Fruit fly (Drosophila melanogaster) whole organism, embryonic: Measurements from ENCODE around the gene Pss.

Experiments used
- ATbp ChIP-seq: fragments of 200-800 bp; sonication (Bioruptor generic); optimal IDR thresholded peaks from 2 replicates; lab custom pipeline; 2017; ENCODE audit warnings: missing biosample characterization, mild to moderate bottlenecking, missing genetic modification characterization, missing genetic modification reagents
- Ada2b ChIP-seq: fragments of 200-800 bp; sonication (Bioruptor generic); IDR thresholded peaks from 2 replicates; pipeline ENCODE4 v1.3.6; 2022; ENCODE audit warnings: missing biosample characterization, missing genetic modification characterization
- CG10274 ChIP-seq: fragments of 200-800 bp; sonication (Bioruptor generic); optimal IDR thresholded peaks from 3 replicates; lab custom pipeline; 2017; ENCODE audit warnings: missing biosample characterization, mild to moderate bottlenecking, missing genetic modification characterization
- CG10979 ChIP-seq: fragments of 200-800 bp; sonication (Bioruptor generic); optimal IDR thresholded peaks from 2 replicates; lab custom pipeline; 2018; ENCODE audit warnings: missing biosample characterization, mild to moderate bottlenecking, missing genetic modification characterization, moderate library complexity
- CG12391 ChIP-seq: fragments of 200-800 bp; sonication (Bioruptor generic); optimal IDR thresholded peaks from 3 replicates; lab custom pipeline; 2018; ENCODE audit warnings: missing biosample characterization, mild to moderate bottlenecking, missing genetic modification characterization, moderate library complexity
- CG12659 ChIP-seq: fragments of 200-800 bp; sonication (Bioruptor generic); optimal IDR thresholded peaks from 3 replicates; lab custom pipeline; 2017; ENCODE audit warnings: mild to moderate bottlenecking, missing biosample characterization, missing genetic modification reagents, missing genetic modification characterization
- CG14710 ChIP-seq: fragments of 200-800 bp; sonication (Bioruptor generic); optimal IDR thresholded peaks from 3 replicates; lab custom pipeline; 2019; ENCODE audit warnings: missing biosample characterization, mild to moderate bottlenecking, missing genetic modification characterization, moderate library complexity
- CG14860 ChIP-seq: fragments of 200-800 bp; sonication (Bioruptor generic); IDR thresholded peaks from 3 replicates; pipeline ENCODE4 v1.3.6; 2022; ENCODE audit warnings: missing biosample characterization, missing genetic modification characterization; ENCODE audit not compliant: partially characterized antibody
- CG15269 ChIP-seq: fragments of 200-800 bp; sonication (Bioruptor generic); optimal IDR thresholded peaks from 2 replicates; lab custom pipeline; 2018; ENCODE audit warnings: missing biosample characterization, mild to moderate bottlenecking, missing genetic modification characterization, moderate library complexity
- CG16815 ChIP-seq: fragments of 200-800 bp; sonication (Bioruptor generic); optimal IDR thresholded peaks from 3 replicates; lab custom pipeline; 2017; ENCODE audit warnings: missing biosample characterization, mild to moderate bottlenecking, missing genetic modification characterization
- CG17359 ChIP-seq: fragments of 200-800 bp; sonication (Bioruptor generic); optimal IDR thresholded peaks from 3 replicates; lab custom pipeline; 2018; ENCODE audit warnings: missing biosample characterization, mild to moderate bottlenecking, missing genetic modification characterization, moderate library complexity
- CG18262 ChIP-seq: fragments of 200-800 bp; optimal IDR thresholded peaks from 3 replicates; lab custom pipeline; 2019; ENCODE audit warnings: missing biosample characterization, mild to moderate bottlenecking, missing genetic modification characterization, moderate library complexity
- CG2120 ChIP-seq: fragments of 200-800 bp; sonication (Bioruptor generic); optimal IDR thresholded peaks from 3 replicates; lab custom pipeline; 2016; ENCODE audit warnings: missing biosample characterization, missing genetic modification characterization
- CG2712 ChIP-seq: fragments of 200-800 bp; optimal IDR thresholded peaks from 3 replicates; lab custom pipeline; 2019; ENCODE audit warnings: missing biosample characterization, mild to moderate bottlenecking, missing genetic modification characterization, moderate library complexity
- CG30431 ChIP-seq: fragments of 200-800 bp; sonication (Bioruptor generic); optimal IDR thresholded peaks from 2 replicates; lab custom pipeline; 2017; ENCODE audit warnings: missing biosample characterization, missing genetic modification characterization
- CG3281 ChIP-seq: fragments of 200-800 bp; sonication (Bioruptor generic); optimal IDR thresholded peaks from 3 replicates; lab custom pipeline; 2017; ENCODE audit warnings: missing biosample characterization, mild to moderate bottlenecking, missing genetic modification characterization
- CG6254 ChIP-seq: fragments of 200-800 bp; sonication (Bioruptor generic); optimal IDR thresholded peaks from 3 replicates; lab custom pipeline; 2017; ENCODE audit warnings: mild to moderate bottlenecking, missing biosample characterization, missing genetic modification reagents, missing genetic modification characterization
- CG9876 ChIP-seq: fragments of 200-800 bp; sonication (Bioruptor generic); optimal IDR thresholded peaks from 2 replicates; lab custom pipeline; 2016; ENCODE audit warnings: missing biosample characterization, missing genetic modification characterization
- Dbx ChIP-seq: fragments of 200-800 bp; sonication (Bioruptor generic); IDR thresholded peaks from 3 replicates; pipeline ENCODE4 v1.3.6; 2022; ENCODE audit warnings: missing biosample characterization, missing genetic modification characterization
- E2f1 ChIP-seq: fragments of 200-800 bp; sonication (Bioruptor generic); IDR thresholded peaks from 2 replicates; pipeline ENCODE4 v1.3.6; 2022; ENCODE audit warnings: missing biosample characterization, missing genetic modification characterization
- Ets65A ChIP-seq: fragments of 200-800 bp; sonication (Bioruptor generic); peaks from one replicate; lab custom pipeline; 2016; ENCODE audit warnings: missing biosample characterization, missing genetic modification characterization
- Lhr ChIP-seq: fragments of 200-800 bp; sonication (Bioruptor generic); optimal IDR thresholded peaks from 3 replicates; lab custom pipeline; 2017; ENCODE audit warnings: mild to moderate bottlenecking, missing biosample characterization, missing genetic modification reagents, missing genetic modification characterization
- Lim3 ChIP-seq: fragments of 200-800 bp; sonication (Bioruptor generic); IDR thresholded peaks from 2 replicates; pipeline ENCODE4 v1.3.6; 2022; ENCODE audit warnings: missing biosample characterization, missing genetic modification characterization
- MBD-R2 ChIP-seq: fragments of 200-800 bp; sonication (Bioruptor generic); IDR thresholded peaks from 2 replicates; pipeline ENCODE4 v1.3.6; 2022; ENCODE audit warnings: missing biosample characterization, missing genetic modification characterization
- Mrtf ChIP-seq: fragments of 200-800 bp; sonication (Bioruptor generic); IDR thresholded peaks from 3 replicates; pipeline ENCODE4 v1.3.6; 2022; ENCODE audit warnings: missing biosample characterization, missing genetic modification characterization
- Nf-YB ChIP-seq: fragments of 200-800 bp; sonication (Bioruptor generic); optimal IDR thresholded peaks from 3 replicates; lab custom pipeline; 2019; ENCODE audit warnings: missing biosample characterization, mild to moderate bottlenecking, missing genetic modification characterization, moderate library complexity
- Six4 ChIP-seq: fragments of 200-800 bp; sonication (Bioruptor generic); optimal IDR thresholded peaks from 2 replicates; lab custom pipeline; 2016; ENCODE audit warnings: missing biosample characterization, missing genetic modification characterization
- Trl ChIP-seq, 3 experiments: fragments of >200 bp in 2 of 3; fragments of 200-800 bp in 1 of 3; sonication (Bioruptor generic) in 1 of 3; optimal IDR thresholded peaks; 2 replicates in 1 of 3; 3 replicates in 2 of 3; lab custom pipeline; 2016 to 2017; ENCODE audit warnings: missing biosample characterization in 1 of 3, missing genetic modification characterization in 1 of 3
- ac ChIP-seq: fragments of 200-800 bp; sonication (Bioruptor generic); optimal IDR thresholded peaks from 3 replicates; lab custom pipeline; 2017; ENCODE audit warnings: missing biosample characterization, mild to moderate bottlenecking, missing genetic modification characterization
- ara ChIP-seq: fragments of 200-800 bp; sonication (Bioruptor generic); IDR thresholded peaks from 2 replicates; pipeline ENCODE4 v1.3.6; 2022; ENCODE audit warnings: missing biosample characterization, missing genetic modification characterization
- cg ChIP-seq: fragments of 200-800 bp; sonication (Bioruptor generic); optimal IDR thresholded peaks from 3 replicates; lab custom pipeline; 2019; ENCODE audit warnings: missing biosample characterization, mild to moderate bottlenecking, missing genetic modification characterization, moderate library complexity
- chn ChIP-seq: fragments of 200-800 bp; sonication (Bioruptor generic); optimal IDR thresholded peaks from 2 replicates; lab custom pipeline; 2016; ENCODE audit warnings: missing biosample characterization, missing genetic modification characterization
- corto ChIP-seq: fragments of 200-800 bp; sonication (Bioruptor generic); optimal IDR thresholded peaks from 2 replicates; lab custom pipeline; 2016; ENCODE audit warnings: missing biosample characterization, mild to moderate bottlenecking, missing genetic modification characterization, moderate library complexity
- fd96Cb ChIP-seq: fragments of 200-800 bp; sonication (Bioruptor generic); optimal IDR thresholded peaks from 2 replicates; lab custom pipeline; 2018; ENCODE audit warnings: missing biosample characterization, mild to moderate bottlenecking, missing genetic modification characterization, moderate library complexity
- fru ChIP-seq: fragments of >200 bp; optimal IDR thresholded peaks from 2 replicates; lab custom pipeline; 2017
- ftz-f1 ChIP-seq: fragments of 200-800 bp; sonication (Bioruptor generic); optimal IDR thresholded peaks from 2 replicates; lab custom pipeline; 2016; ENCODE audit warnings: missing biosample characterization, missing genetic modification characterization
- gem ChIP-seq: fragments of 200-800 bp; sonication (Bioruptor generic); optimal IDR thresholded peaks from 2 replicates; lab custom pipeline; 2019; ENCODE audit warnings: missing biosample characterization, mild to moderate bottlenecking, missing genetic modification characterization, moderate library complexity
- gro ChIP-seq: fragments of 200-800 bp; sonication (Bioruptor generic); optimal IDR thresholded peaks from 2 replicates; lab custom pipeline; 2016; ENCODE audit warnings: missing biosample characterization, missing genetic modification characterization
- lola ChIP-seq, 3 experiments: fragments of >200 bp in 2 of 3; fragments of 200-800 bp in 1 of 3; sonication (Bioruptor generic) in 1 of 3; optimal IDR thresholded peaks; 2 replicates each; lab custom pipeline; 2017 to 2019; ENCODE audit warnings: missing biosample characterization in 3 of 3, missing genetic modification characterization in 3 of 3, mild to moderate bottlenecking in 1 of 3, moderate library complexity in 1 of 3
- mam ChIP-seq: fragments of 200-800 bp; sonication (Bioruptor generic); optimal IDR thresholded peaks from 3 replicates; lab custom pipeline; 2016; ENCODE audit warnings: missing biosample characterization, missing genetic modification characterization
- oc ChIP-seq: fragments of 200-800 bp; sonication (Bioruptor generic); optimal IDR thresholded peaks from 2 replicates; lab custom pipeline; 2018; ENCODE audit warnings: missing biosample characterization, mild to moderate bottlenecking, missing genetic modification characterization, moderate library complexity
- pb ChIP-seq: fragments of 200-800 bp; sonication (Bioruptor generic); optimal IDR thresholded peaks from 3 replicates; lab custom pipeline; 2016; ENCODE audit warnings: missing biosample characterization, missing genetic modification characterization
- row ChIP-seq: fragments of 200-800 bp; sonication (Bioruptor generic); IDR thresholded peaks from 3 replicates; pipeline ENCODE4 v1.3.6; 2022; ENCODE audit warnings: missing biosample characterization, missing genetic modification characterization
- sd ChIP-seq: fragments of 200-800 bp; sonication (Bioruptor generic); optimal IDR thresholded peaks from 3 replicates; lab custom pipeline; 2018; ENCODE audit warnings: missing biosample characterization, mild to moderate bottlenecking, missing genetic modification characterization, moderate library complexity
- sens ChIP-seq: fragments of 200-800 bp; sonication (Bioruptor generic); peaks from one replicate; lab custom pipeline; 2016; ENCODE audit warnings: missing biosample characterization, missing genetic modification characterization
- sim ChIP-seq: fragments of 200-800 bp; sonication (Bioruptor generic); IDR thresholded peaks from 2 replicates; pipeline ENCODE4 v1.3.6; 2022; ENCODE audit warnings: missing biosample characterization, missing genetic modification characterization
- sisA ChIP-seq: fragments of 200-800 bp; sonication (Bioruptor generic); IDR thresholded peaks from 2 replicates; pipeline ENCODE4 v1.3.6; 2022; ENCODE audit warnings: missing biosample characterization, missing genetic modification characterization
- tap ChIP-seq: fragments of 200-800 bp; optimal IDR thresholded peaks from 3 replicates; lab custom pipeline; 2019; ENCODE audit warnings: missing biosample characterization, mild to moderate bottlenecking, missing genetic modification characterization, moderate library complexity
- ttk ChIP-seq: fragments of 200-800 bp; sonication (Bioruptor generic); IDR thresholded peaks from 2 replicates; pipeline ENCODE4 v2.1.2; 2022; ENCODE audit warnings: missing biosample characterization, missing genetic modification characterization
- usp ChIP-seq: fragments of >200 bp; optimal IDR thresholded peaks from 2 replicates; lab custom pipeline; 2017; ENCODE audit warnings: missing biosample characterization, missing genetic modification characterization
- wdn ChIP-seq: fragments of 200-800 bp; sonication (Bioruptor generic); IDR thresholded peaks from 2 replicates; pipeline ENCODE4 v1.3.6; 2022; ENCODE audit warnings: missing biosample characterization, missing genetic modification characterization
- zfh1 ChIP-seq: fragments of 200-800 bp; sonication (Bioruptor generic); IDR thresholded peaks from 3 replicates; pipeline ENCODE4 v1.3.6; 2022; ENCODE audit warnings: missing biosample characterization, missing genetic modification characterization

Pss gene

DNA sequence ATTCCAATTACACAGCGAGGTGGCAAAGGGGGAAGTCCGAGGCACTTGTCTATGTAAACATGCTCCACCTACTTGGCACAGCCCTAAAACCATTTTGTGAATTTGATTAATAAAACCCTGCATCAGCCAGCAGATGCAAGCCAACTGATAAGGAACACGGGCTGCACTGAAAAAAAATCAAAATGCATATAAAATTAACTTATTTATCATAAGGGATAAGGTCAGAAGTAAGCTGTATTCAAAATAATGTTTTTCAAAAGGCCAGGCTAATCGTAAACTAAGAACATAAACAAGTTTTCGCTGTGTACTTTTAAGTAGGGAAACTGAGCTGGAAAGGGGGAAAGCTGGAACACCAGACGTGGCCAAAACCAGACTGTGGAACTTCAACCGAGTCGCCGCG is 25.9 kb upstream of the Pss start:
- no peak for TF ChIP-seq Six4 (GFP tag; lab: Kevin White, UChicago)
- TF ChIP-seq CG14860 (GFP tag; lab: Robert Waterston, UW): no peak
- no peak for TF ChIP-seq sim (GFP tag; lab: Robert Waterston, UW)
- TF ChIP-seq fd96Cb: peak; percentile 25
- TF ChIP-seq ATbp (GFP tag; lab: Kevin White, UChicago): peak; percentile 42
- no peak for TF ChIP-seq Trl (optimal IDR thresholded peaks at IDR 0.05; lab: Kevin White, UChicago)
- TF ChIP-seq Trl (GFP tag; optimal IDR thresholded peaks at IDR 0.05; lab: Kevin White, UChicago): peak; percentile 25
- TF ChIP-seq Ets65A (GFP tag; lab: Kevin White, UChicago): peak; percentile 95
- TF ChIP-seq ac (GFP tag; lab: Kevin White, UChicago): no peak
- no peak for TF ChIP-seq Lim3 (GFP tag; lab: Robert Waterston, UW)
- no peak for TF ChIP-seq ftz-f1 (GFP tag; lab: Kevin White, UChicago)
- TF ChIP-seq chn: peak; percentile 5
- TF ChIP-seq oc (tag; lab: Kevin White, UChicago): peak; percentile 13
- TF ChIP-seq CG12391 (tag; lab: Kevin White, UChicago): peak; percentile 2
- TF ChIP-seq ttk (GFP tag; lab: Robert Waterston, UW): no peak
- no peak for TF ChIP-seq corto (GFP tag; lab: Kevin White, UChicago)
- no peak for TF ChIP-seq Nf-YB
- peak; percentile 38; the same call in 1 of the 2 replicates for TF ChIP-seq ara (GFP tag; lab: Robert Waterston, UW)
- TF ChIP-seq CG2712 (tag; lab: Kevin White, UChicago): peak; percentile 48
- no peak for TF ChIP-seq wdn (GFP tag; lab: Robert Waterston, UW)
- no peak for TF ChIP-seq fru (lab: Kevin White, UChicago)
- TF ChIP-seq CG30431: no peak
- TF ChIP-seq Lhr (GFP tag; lab: Kevin White, UChicago): no peak
- TF ChIP-seq Dbx (GFP tag; lab: Robert Waterston, UW): no peak
- TF ChIP-seq CG12659 (GFP tag; lab: Kevin White, UChicago): no peak
- TF ChIP-seq CG3281 (GFP tag; lab: Kevin White, UChicago): no peak
- TF ChIP-seq CG10979 (tag; lab: Kevin White, UChicago): peak; percentile 39
- peak in 1 of 3 experiments; percentile 10 for TF ChIP-seq lola (GFP tag; optimal IDR thresholded peaks at IDR 0.05; lab: Kevin White, UChicago)
- no peak for TF ChIP-seq CG15269
- peak; percentile 9; the same call in 1 of the 3 replicates for TF ChIP-seq zfh1 (GFP tag; lab: Robert Waterston, UW)
- TF ChIP-seq CG9876 (GFP tag; lab: Kevin White, UChicago): no peak
- peak; percentile 3 for TF ChIP-seq CG14710 (tag; lab: Kevin White, UChicago)
- TF ChIP-seq MBD-R2 (GFP tag; lab: Robert Waterston, UW): no peak
- peak; percentile 7 for TF ChIP-seq CG17359
- TF ChIP-seq CG6254: peak; percentile 18
- no peak for TF ChIP-seq gro (GFP tag; lab: Kevin White, UChicago)
- no peak for TF ChIP-seq CG10274 (GFP tag; lab: Kevin White, UChicago)
- TF ChIP-seq mam: no peak
- TF ChIP-seq Mrtf: no peak
- no peak for TF ChIP-seq pb (GFP tag; lab: Kevin White, UChicago)
- peak; percentile 29; the same call in 1 of the 3 replicates for TF ChIP-seq row
- TF ChIP-seq CG18262 (tag; lab: Kevin White, UChicago): peak; percentile 25
- no peak for TF ChIP-seq CG16815 (GFP tag; lab: Kevin White, UChicago)
- TF ChIP-seq CG2120 (GFP tag; lab: Kevin White, UChicago): no peak
- TF ChIP-seq usp (GFP tag; lab: Kevin White, UChicago): no peak
- TF ChIP-seq cg (GFP tag; lab: Kevin White, UChicago): no peak
- TF ChIP-seq sens (GFP tag; lab: Kevin White, UChicago): peak; percentile 68
- TF ChIP-seq sisA: peak; percentile 7; the same call in 1 of the 2 replicates
- peak; percentile 44 for TF ChIP-seq gem
- TF ChIP-seq Ada2b: no peak
- TF ChIP-seq sd (tag; lab: Kevin White, UChicago): no peak
- TF ChIP-seq E2f1 (GFP tag; lab: Robert Waterston, UW): no peak
- TF ChIP-seq tap (tag; lab: Kevin White, UChicago): no peak
